Fruit fly (Drosophila melanogaster) whole organism, prepupa: ENCODE results near the gene CG1571.
A peak's percentile ranks its signal among the peaks of the same experiment; 100 is the strongest.

Experiments
- Blimp-1 ChIP-seq: fragments of 200-800 bp; sonication (Bioruptor generic); optimal IDR thresholded peaks from 3 replicates; lab custom pipeline; 2017; ENCODE audit warnings: missing biosample characterization, missing genetic modification characterization, mild to moderate bottlenecking, moderate library complexity, missing genetic modification reagents
- CG10631 ChIP-seq: fragments of 200-800 bp; sonication (Bioruptor generic); optimal IDR thresholded peaks from 2 replicates; lab custom pipeline; 2016; ENCODE audit warnings: missing biosample characterization, missing genetic modification characterization
- CG10669 ChIP-seq: fragments of 200-800 bp; sonication (Bioruptor generic); optimal IDR thresholded peaks from 3 replicates; lab custom pipeline; 2018; ENCODE audit warnings: missing biosample characterization, mild to moderate bottlenecking, missing genetic modification characterization, moderate library complexity
- CG11294 ChIP-seq: fragments of 200-800 bp; sonication (Bioruptor generic); IDR thresholded peaks from 2 replicates; pipeline ENCODE4 v1.3.6; 2022; ENCODE audit warnings: missing biosample characterization, missing genetic modification characterization
- CG15336 ChIP-seq: fragments of 200-800 bp; sonication (Bioruptor generic); IDR thresholded peaks from 2 replicates; pipeline ENCODE4 v1.3.6; 2022; ENCODE audit warnings: missing biosample characterization, missing genetic modification characterization
- CG3032 ChIP-seq: fragments of 200-800 bp; optimal IDR thresholded peaks from 2 replicates; lab custom pipeline; 2019; ENCODE audit warnings: missing biosample characterization, mild to moderate bottlenecking, missing genetic modification characterization, moderate library complexity
- CG31627 ChIP-seq: fragments of 200-800 bp; sonication (Bioruptor generic); optimal IDR thresholded peaks from 3 replicates; lab custom pipeline; 2016; ENCODE audit warnings: missing biosample characterization, missing genetic modification characterization
- CG32006 ChIP-seq: fragments of 200-800 bp; sonication (Bioruptor generic); optimal IDR thresholded peaks from 3 replicates; lab custom pipeline; 2017; ENCODE audit warnings: missing biosample characterization, mild to moderate bottlenecking, missing genetic modification characterization
- CG34406 ChIP-seq: fragments of 200-800 bp; sonication (Bioruptor generic); optimal IDR thresholded peaks from 3 replicates; lab custom pipeline; 2016; ENCODE audit warnings: missing biosample characterization, missing genetic modification characterization
- CG6163 ChIP-seq: fragments of 200-800 bp; sonication (Bioruptor generic); IDR thresholded peaks from 3 replicates; pipeline ENCODE4 v1.3.6; 2022; ENCODE audit warnings: missing biosample characterization, missing genetic modification characterization
- CG6276 ChIP-seq: fragments of 200-800 bp; sonication (Bioruptor generic); optimal IDR thresholded peaks from 2 replicates; lab custom pipeline; 2017; ENCODE audit warnings: missing biosample characterization, mild to moderate bottlenecking, missing genetic modification characterization
- CG6792 ChIP-seq: fragments of 200-800 bp; sonication (Bioruptor generic); optimal IDR thresholded peaks from 3 replicates; lab custom pipeline; 2016; ENCODE audit warnings: missing biosample characterization, missing genetic modification characterization
- CG6808 ChIP-seq: fragments of 200-800 bp; sonication (Bioruptor generic); optimal IDR thresholded peaks from 3 replicates; lab custom pipeline; 2017; ENCODE audit warnings: missing biosample characterization, missing genetic modification characterization, mild to moderate bottlenecking, moderate library complexity, missing genetic modification reagents
- CG6854 ChIP-seq: fragments of 200-800 bp; sonication (Bioruptor generic); optimal IDR thresholded peaks from 2 replicates; lab custom pipeline; 2017; ENCODE audit warnings: missing biosample characterization, mild to moderate bottlenecking, missing genetic modification characterization
- CG7368 ChIP-seq: fragments of 200-800 bp; sonication (Bioruptor generic); optimal IDR thresholded peaks from 3 replicates; lab custom pipeline; 2016; ENCODE audit warnings: missing biosample characterization, missing genetic modification characterization
- CG8319 ChIP-seq: fragments of 200-800 bp; sonication (Bioruptor generic); optimal IDR thresholded peaks from 3 replicates; lab custom pipeline; 2016; ENCODE audit warnings: missing biosample characterization, missing genetic modification characterization
- CG8632 ChIP-seq: fragments of 200-800 bp; sonication (Bioruptor generic); optimal IDR thresholded peaks from 3 replicates; lab custom pipeline; 2016; ENCODE audit warnings: missing biosample characterization, missing genetic modification characterization
- Eip78C ChIP-seq: fragments of 200-800 bp; sonication (Bioruptor generic); peaks from one replicate; lab custom pipeline; 2016; ENCODE audit warnings: missing biosample characterization, missing genetic modification characterization
- Eip93F ChIP-seq: fragments of 200-800 bp; sonication (Bioruptor generic); optimal IDR thresholded peaks from 2 replicates; lab custom pipeline; 2016; ENCODE audit warnings: missing biosample characterization, mild to moderate bottlenecking, missing genetic modification characterization
- Ets21C ChIP-seq: fragments of 200-800 bp; sonication (Bioruptor generic); optimal IDR thresholded peaks from 3 replicates; lab custom pipeline; 2016; ENCODE audit warnings: missing biosample characterization, missing genetic modification characterization
- Ets96B ChIP-seq: fragments of 200-800 bp; optimal IDR thresholded peaks from 2 replicates; lab custom pipeline; 2019; ENCODE audit warnings: missing biosample characterization, mild to moderate bottlenecking, missing genetic modification characterization, moderate library complexity
- Gug ChIP-seq: fragments of 200-800 bp; sonication (Bioruptor generic); IDR thresholded peaks from 2 replicates; pipeline ENCODE4 v1.3.6; 2022; ENCODE audit warnings: missing biosample characterization, missing genetic modification characterization
- Hr38 ChIP-seq: sonication (Bioruptor generic); optimal IDR thresholded peaks from 2 replicates; lab custom pipeline; 2016; ENCODE audit warnings: missing biosample characterization, missing genetic modification characterization
- Hr39 ChIP-seq: fragments of 200-800 bp; sonication (Bioruptor generic); optimal IDR thresholded peaks from 2 replicates; lab custom pipeline; 2016; ENCODE audit warnings: missing biosample characterization, missing genetic modification characterization
- Hr4 ChIP-seq: fragments of 200-800 bp; sonication (Bioruptor generic); optimal IDR thresholded peaks from 3 replicates; lab custom pipeline; 2016; ENCODE audit warnings: missing biosample characterization, missing genetic modification characterization
- Lpt ChIP-seq: fragments of 200-800 bp; sonication (Bioruptor generic); optimal IDR thresholded peaks from 3 replicates; lab custom pipeline; 2016; ENCODE audit warnings: missing biosample characterization, missing genetic modification characterization
- Met ChIP-seq: fragments of 200-800 bp; sonication (Bioruptor generic); optimal IDR thresholded peaks from 3 replicates; lab custom pipeline; 2016; ENCODE audit warnings: missing biosample characterization, missing genetic modification characterization
- Sox102F ChIP-seq: fragments of 200-800 bp; sonication (Bioruptor generic); optimal IDR thresholded peaks from 2 replicates; lab custom pipeline; 2016; ENCODE audit warnings: missing biosample characterization, mild to moderate bottlenecking, missing genetic modification characterization
- Sox14 ChIP-seq: fragments of 200-800 bp; sonication (Bioruptor generic); optimal IDR thresholded peaks from 3 replicates; lab custom pipeline; 2016; ENCODE audit warnings: missing biosample characterization, missing genetic modification characterization
- achi ChIP-seq: fragments of 200-800 bp; sonication (Bioruptor generic); optimal IDR thresholded peaks from 3 replicates; lab custom pipeline; 2016; ENCODE audit warnings: missing biosample characterization, missing genetic modification characterization
- acj6 ChIP-seq: fragments of 200-800 bp; sonication (Bioruptor generic); optimal IDR thresholded peaks from 3 replicates; lab custom pipeline; 2016; ENCODE audit warnings: missing biosample characterization, missing genetic modification characterization
- cyc ChIP-seq: fragments of 200-800 bp; sonication (Bioruptor generic); optimal IDR thresholded peaks from 3 replicates; lab custom pipeline; 2016; ENCODE audit warnings: missing biosample characterization, missing genetic modification characterization
- dsx ChIP-seq: fragments of 200-800 bp; optimal IDR thresholded peaks from 3 replicates; lab custom pipeline; 2019; ENCODE audit warnings: missing biosample characterization, mild to moderate bottlenecking, missing genetic modification characterization, moderate library complexity; ENCODE audit not compliant: poor library complexity, severe bottlenecking
- eg ChIP-seq: fragments of 200-800 bp; sonication (Bioruptor generic); IDR thresholded peaks from 3 replicates; pipeline ENCODE4 v1.3.6; 2022; ENCODE audit warnings: missing biosample characterization, missing genetic modification characterization
- esn ChIP-seq: fragments of 200-800 bp; sonication (Bioruptor generic); optimal IDR thresholded peaks from 2 replicates; lab custom pipeline; 2016; ENCODE audit warnings: missing biosample characterization, mild to moderate bottlenecking, missing genetic modification characterization, moderate library complexity
- fd59A ChIP-seq: fragments of 200-800 bp; sonication (Bioruptor generic); optimal IDR thresholded peaks from 2 replicates; lab custom pipeline; 2017; ENCODE audit warnings: missing biosample characterization, mild to moderate bottlenecking, missing genetic modification characterization, missing genetic modification reagents
- fd85E ChIP-seq: fragments of 200-800 bp; sonication (Bioruptor generic); optimal IDR thresholded peaks from 3 replicates; lab custom pipeline; 2016; ENCODE audit warnings: missing biosample characterization, missing genetic modification characterization
- fkh ChIP-seq: fragments of 200-800 bp; sonication (Bioruptor generic); optimal IDR thresholded peaks from 3 replicates; lab custom pipeline; 2017; ENCODE audit warnings: missing biosample characterization, mild to moderate bottlenecking, missing genetic modification characterization, moderate library complexity
- lz ChIP-seq: fragments of 200-800 bp; sonication (Bioruptor generic); optimal IDR thresholded peaks from 3 replicates; lab custom pipeline; 2016; ENCODE audit warnings: missing biosample characterization, missing genetic modification characterization
- pdm3 ChIP-seq: fragments of 200-800 bp; sonication (Bioruptor generic); optimal IDR thresholded peaks from 3 replicates; lab custom pipeline; 2016; ENCODE audit warnings: missing biosample characterization, missing genetic modification characterization
- ss ChIP-seq, 2 experiments: fragments of 200-800 bp; sonication (Bioruptor generic); optimal IDR thresholded peaks; 2 replicates in 1 of 2; 3 replicates in 1 of 2; lab custom pipeline; 2017 to 2018; ENCODE audit warnings: mild to moderate bottlenecking in 2 of 2, missing biosample characterization in 2 of 2, missing genetic modification characterization in 2 of 2, moderate library complexity in 1 of 2
- svp ChIP-seq: fragments of 200-800 bp; sonication (Bioruptor generic); peaks from one replicate; lab custom pipeline; 2016; ENCODE audit warnings: missing biosample characterization, missing genetic modification characterization
- topi ChIP-seq: fragments of 200-800 bp; sonication (Bioruptor generic); optimal IDR thresholded peaks from 3 replicates; lab custom pipeline; 2016; ENCODE audit warnings: missing biosample characterization, missing genetic modification characterization
- vri ChIP-seq: fragments of 200-800 bp; sonication (Bioruptor generic); optimal IDR thresholded peaks from 3 replicates; lab custom pipeline; 2016; ENCODE audit warnings: missing biosample characterization, mild to moderate bottlenecking, missing genetic modification characterization

The CG1571 gene

dm6 chrX:8113386-8114279 lies 38.0 kb downstream of the CG1571 start:
- TF ChIP-seq CG32006 (GFP tag; lab: Kevin White, UChicago) (peak; percentile 6), CG10631 (peak; percentile 17), CG6163 (GFP tag; lab: Robert Waterston, UW) (0 out of 3 replicates have a peak, but pooled peaks have one; percentile 17), CG15336 (GFP tag; lab: Robert Waterston, UW) (0 out of 2 replicates have a peak, but pooled peaks have one; percentile 16), Hr39 (GFP tag; lab: Kevin White, UChicago) (peak; percentile 25), CG11294 (GFP tag; lab: Robert Waterston, UW) (peak; percentile 50; the same call in 1 of the 2 replicates), svp (GFP tag; lab: Kevin White, UChicago) (peak; percentile 31), CG6854 (GFP tag; lab: Kevin White, UChicago) (no peak), Met (GFP tag; lab: Kevin White, UChicago) (peak; percentile 3), cyc (GFP tag; lab: Kevin White, UChicago) (peak; percentile 13), Sox102F (GFP tag; lab: Kevin White, UChicago) (no peak), CG6276 (GFP tag; lab: Kevin White, UChicago) (no peak), fkh (peak; percentile 31), Hr4 (GFP tag; lab: Kevin White, UChicago) (peak; percentile 24), Hr38 (GFP tag; lab: Kevin White, UChicago) (no peak), CG7368 (no peak), Eip78C (GFP tag; lab: Kevin White, UChicago) (peak; percentile 54), Sox14 (GFP tag; lab: Kevin White, UChicago) (no peak), CG34406 (GFP tag; lab: Kevin White, UChicago) (no peak), achi (GFP tag; lab: Kevin White, UChicago) (peak; percentile 5), pdm3 (peak; percentile 36), acj6 (GFP tag; lab: Kevin White, UChicago) (peak; percentile 15), topi (peak; percentile 21), CG6792 (GFP tag; lab: Kevin White, UChicago) (peak; percentile 0), lz (peak; percentile 30), CG10669 (GFP tag; lab: Kevin White, UChicago) (no peak), CG31627 (GFP tag; lab: Kevin White, UChicago) (peak; percentile 3), CG8632 (no peak), esn (GFP tag; lab: Kevin White, UChicago) (peak; percentile 15), Ets96B (tag; lab: Kevin White, UChicago) (no peak), CG8319 (GFP tag; lab: Kevin White, UChicago) (no peak), eg (GFP tag; lab: Robert Waterston, UW) (peak; percentile 28; the same call in 1 of the 3 replicates)

dm6 chrX:8114476-8115342 lies 39.0 kb downstream of the CG1571 start:
- TF ChIP-seq svp (GFP tag; lab: Kevin White, UChicago) = no peak
- no peak for TF ChIP-seq fd85E
- TF ChIP-seq CG7368 = no peak
- no peak for TF ChIP-seq dsx (GFP tag; lab: Kevin White, UChicago)
- peak; percentile 33 for TF ChIP-seq achi (GFP tag; lab: Kevin White, UChicago)
- TF ChIP-seq CG6808 (GFP tag; lab: Kevin White, UChicago) = no peak
- TF ChIP-seq Lpt = no peak
- no peak for TF ChIP-seq CG10631
- peak; percentile 13 for TF ChIP-seq acj6 (GFP tag; lab: Kevin White, UChicago)
- no peak for TF ChIP-seq Blimp-1 (GFP tag; lab: Kevin White, UChicago)
- no peak for TF ChIP-seq Sox14 (GFP tag; lab: Kevin White, UChicago)
- TF ChIP-seq CG6854 (GFP tag; lab: Kevin White, UChicago) = no peak
- no peak for TF ChIP-seq topi
- TF ChIP-seq fd59A (GFP tag; lab: Kevin White, UChicago) = no peak
- TF ChIP-seq lz = peak; percentile 23
- peak; percentile 7 for TF ChIP-seq Sox102F (GFP tag; lab: Kevin White, UChicago)
- TF ChIP-seq Eip93F = no peak
- TF ChIP-seq cyc (GFP tag; lab: Kevin White, UChicago) = peak; percentile 10
- TF ChIP-seq CG15336 (GFP tag; lab: Robert Waterston, UW) = 0 out of 2 replicates have a peak, but pooled peaks have one; percentile 33
- TF ChIP-seq CG10669 (GFP tag; lab: Kevin White, UChicago) = peak; percentile 25
- TF ChIP-seq Hr4 (GFP tag; lab: Kevin White, UChicago) = no peak
- TF ChIP-seq Gug (GFP tag; lab: Robert Waterston, UW) = no peak
- TF ChIP-seq Ets21C (GFP tag; lab: Kevin White, UChicago) = no peak
- TF ChIP-seq vri (GFP tag; lab: Kevin White, UChicago) = no peak
- TF ChIP-seq CG3032 (tag; lab: Kevin White, UChicago) = no peak
- peak; percentile 23 for TF ChIP-seq CG32006 (GFP tag; lab: Kevin White, UChicago)
- no peak for TF ChIP-seq CG6792 (GFP tag; lab: Kevin White, UChicago)
- no peak for TF ChIP-seq ss (GFP tag; optimal IDR thresholded peaks at IDR 0.05; lab: Kevin White, UChicago)
